Worm (Caenorhabditis elegans) whole organism, late embryonic: ENCODE results near the gene wht-8.

Source experiments
- ceh-18 ChIP-seq: sonication (generic microtip); optimal IDR thresholded peaks from 2 replicates; lab custom pipeline; 2016; ENCODE audit warnings: missing genetic modification characterization, missing compliant biosample characterization
- che-1 ChIP-seq: sonication (generic microtip); optimal IDR thresholded peaks from 2 replicates; lab custom pipeline; 2016; ENCODE audit warnings: mild to moderate bottlenecking, missing genetic modification characterization, missing compliant biosample characterization
- fkh-10 ChIP-seq: fragments of 150-350 bp; optimal IDR thresholded peaks from 2 replicates; lab custom pipeline; 2014; ENCODE audit warnings: missing biosample characterization, missing genetic modification reagents, missing genetic modification characterization
- hlh-8 ChIP-seq: sonication (generic microtip); optimal IDR thresholded peaks from 2 replicates; lab custom pipeline; 2016; ENCODE audit warnings: missing genotype, missing genetic modification characterization, missing compliant biosample characterization
- nhr-232 ChIP-seq: sonication (generic microtip); optimal IDR thresholded peaks from 2 replicates; lab custom pipeline; 2016; ENCODE audit warnings: missing genetic modification characterization, missing compliant biosample characterization
- pag-3 ChIP-seq: sonication (generic microtip); optimal IDR thresholded peaks from 2 replicates; lab custom pipeline; 2016; ENCODE audit warnings: missing compliant biosample characterization, missing genetic modification characterization, borderline replicate concordance
- pqm-1 ChIP-seq: sonication (generic microtip); optimal IDR thresholded peaks from 2 replicates; lab custom pipeline; 2016; ENCODE audit warnings: missing genetic modification characterization, missing compliant biosample characterization
- ttx-3 ChIP-seq: sonication (generic microtip); optimal IDR thresholded peaks from 2 replicates; lab custom pipeline; 2016; ENCODE audit warnings: missing genetic modification reagents, missing genetic modification characterization, missing compliant biosample characterization
- unc-3 ChIP-seq, 2 experiments: fragments of 200-800 bp in 1 of 2; sonication (Bioruptor generic) in 1 of 2; sonication (generic microtip) in 1 of 2; conservative IDR thresholded peaks in 1 of 2; optimal IDR thresholded peaks in 1 of 2; 2 replicates each; pipeline versions ENCODE4 v1.3.6 to Lab custom; 2016 to 2022; ENCODE audit warnings: missing compliant biosample characterization in 2 of 2, missing genetic modification characterization in 2 of 2, missing genetic modification reagents in 1 of 2

DNA sequence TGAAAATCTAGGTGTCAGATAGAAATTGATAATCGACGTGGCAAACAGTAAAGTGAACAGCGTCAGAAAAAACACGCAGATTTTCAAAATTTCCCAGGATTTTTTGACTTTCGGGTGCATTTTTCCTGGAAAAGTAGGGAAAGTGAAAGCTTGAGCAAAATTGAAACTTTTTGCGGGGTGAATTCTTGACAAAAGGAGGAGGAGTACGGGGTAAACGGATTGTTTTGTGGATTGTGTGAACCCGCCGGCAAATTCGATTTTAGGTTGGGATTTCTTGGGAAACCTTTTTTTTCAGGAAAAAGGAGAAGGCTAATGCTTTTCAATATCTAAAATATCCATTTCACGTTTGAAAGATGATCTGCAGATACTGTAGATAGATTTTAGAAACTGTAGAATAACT lies 16.2 kb downstream of the wht-8 start, which contains the start of gene Y47D3A.34:
- TF ChIP-seq ttx-3 (tag; lab: Kevin White, UChicago) (no peak), ceh-18 (tag; lab: Kevin White, UChicago) (no peak), pqm-1 (tag; lab: Kevin White, UChicago) (no peak), fkh-10 (GFP tag; lab: Kevin White, UChicago) (no peak), unc-3 (GFP tag; conservative IDR thresholded peaks at IDR 0.05; lab: Robert Waterston, UW) (no peak), unc-3 (tag; optimal IDR thresholded peaks at IDR 0.05; lab: Kevin White, UChicago) (no peak), nhr-232 (tag; lab: Kevin White, UChicago) (no peak), che-1 (tag; lab: Kevin White, UChicago) (no peak), pag-3 (tag; lab: Kevin White, UChicago) (no peak), hlh-8 (tag; lab: Kevin White, UChicago) (no peak)
